Worm (Caenorhabditis elegans): ENCODE data around the gene C26G2.2.

DNA sequence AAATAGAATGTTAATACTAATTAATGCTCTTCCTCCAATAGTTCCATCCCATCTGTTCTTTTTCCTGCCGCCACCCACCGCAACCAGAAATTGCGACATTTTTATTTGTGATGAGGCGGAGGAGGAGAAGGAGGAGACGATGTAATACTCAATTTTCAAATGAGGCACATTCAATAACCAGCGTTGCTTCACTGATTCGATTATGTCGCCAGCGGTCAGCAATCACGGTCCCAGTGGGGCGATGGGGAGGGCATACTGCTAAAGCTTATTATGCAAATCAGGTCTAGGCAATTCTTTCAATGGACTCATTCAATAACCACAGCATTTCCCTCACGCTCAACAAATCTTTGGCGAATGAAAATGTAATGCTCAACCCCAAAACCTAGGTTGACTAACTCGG lies 14.9 kb upstream of the C26G2.2 start:
- TF ChIP-seq unc-120 (tag; optimal IDR thresholded peaks at IDR 0.05; ENCODE audit: poor library complexity, severe bottlenecking) = no peak
- no peak for TF ChIP-seq pha-4 (tag; optimal IDR thresholded peaks at IDR 0.05)
- TF ChIP-seq sptf-1 (tag; optimal IDR thresholded peaks at IDR 0.05) = no peak
- TF ChIP-seq flh-1 (GFP tag; optimal IDR thresholded peaks at IDR 0.05) = no peak
- TF ChIP-seq nhr-237 (tag; optimal IDR thresholded peaks at IDR 0.05) = no peak
- TF ChIP-seq nhr-12 (tag; optimal IDR thresholded peaks at IDR 0.05) = no peak
- TF ChIP-seq elt-3 (tag; optimal IDR thresholded peaks at IDR 0.05) = no peak
- TF ChIP-seq lsy-2 (tag; optimal IDR thresholded peaks at IDR 0.05) = no peak

Measured in whole organism, mixed stage, embryonic.